Worm (Caenorhabditis elegans): Measurements from ENCODE around the gene rme-6.

Gene rme-6

DNA sequence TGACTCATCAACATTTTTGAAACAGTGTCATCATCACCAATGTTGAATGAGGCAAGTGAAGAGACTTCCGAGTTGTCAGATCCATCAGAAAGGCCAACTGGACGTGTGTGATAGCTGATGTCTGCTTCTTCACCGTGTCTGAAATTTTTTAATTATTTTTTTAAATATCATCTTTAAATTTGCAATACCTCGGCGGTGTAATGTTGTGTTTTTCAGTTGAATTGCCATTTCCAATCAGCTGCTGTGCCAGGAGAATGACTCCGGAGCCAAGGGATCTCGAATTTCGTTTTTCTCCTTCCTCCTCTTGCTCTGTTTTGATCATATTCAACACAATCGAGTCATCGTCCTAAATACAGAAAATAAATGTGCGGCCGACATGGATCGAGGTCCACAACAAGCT, 12.0 kb upstream of the rme-6 start:
- TF ChIP-seq ztf-18 (tag; optimal IDR thresholded peaks at IDR 0.05) = no peak
- TF ChIP-seq C17E4.6 (GFP tag; IDR thresholded peaks at IDR 0.05) = no peak
- TF ChIP-seq F49E8.2 (tag; optimal IDR thresholded peaks at IDR 0.05; ENCODE audit: insufficient read depth) = no peak
- TF ChIP-seq C06A6.2 (GFP tag; conservative IDR thresholded peaks at IDR 0.05) = no peak
- TF ChIP-seq ztf-25 (GFP tag; IDR thresholded peaks at IDR 0.05) = no peak
- TF ChIP-seq madf-10 (tag; optimal IDR thresholded peaks at IDR 0.05) = no peak
- no peak for TF ChIP-seq lsy-27 (tag; optimal IDR thresholded peaks at IDR 0.05; ENCODE audit: borderline replicate concordance, insufficient read depth)
- TF ChIP-seq ceh-40 (GFP tag; IDR thresholded peaks at IDR 0.05) = no peak
- no peak for TF ChIP-seq ztf-26 (tag; optimal IDR thresholded peaks at IDR 0.05)
- TF ChIP-seq ceh-79 (tag; optimal IDR thresholded peaks at IDR 0.05) = no peak
- no peak for TF ChIP-seq F57C9.4 (tag; optimal IDR thresholded peaks at IDR 0.05)
- TF ChIP-seq nhr-179 (tag; optimal IDR thresholded peaks at IDR 0.05) = no peak
- TF ChIP-seq aptf-2 (GFP tag; conservative IDR thresholded peaks at IDR 0.05) = no peak

DNA sequence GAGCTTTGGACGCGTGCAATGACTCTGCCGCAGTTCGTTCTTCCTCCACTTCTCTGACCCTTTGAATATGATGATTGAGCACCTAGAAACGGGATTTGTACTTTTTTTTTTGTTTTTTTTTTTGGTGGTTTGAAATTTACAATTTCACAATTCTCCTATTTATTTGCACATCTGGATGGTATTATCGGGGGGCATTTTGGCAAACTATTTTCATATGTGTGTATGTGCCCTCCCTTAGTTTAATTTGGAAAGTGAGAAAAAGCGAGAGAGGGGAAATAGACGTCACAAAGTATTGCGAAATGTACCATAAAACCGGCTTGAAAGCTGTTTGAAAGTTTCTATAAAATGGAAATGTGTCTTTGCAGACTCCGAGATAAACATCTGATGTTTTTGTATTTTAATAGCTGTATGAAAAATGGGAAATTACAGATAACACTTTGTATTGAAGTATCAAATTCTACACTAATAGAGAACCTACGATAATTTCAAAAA, 10.5 kb upstream of the rme-6 start:
- TF ChIP-seq Y53F4B.3 (GFP tag; IDR thresholded peaks at IDR 0.05) = no peak
- TF ChIP-seq cebp-1 (GFP tag; IDR thresholded peaks at IDR 0.05) = no peak
- peak; percentile 89 for TF ChIP-seq cebp-1 (tag; optimal IDR thresholded peaks at IDR 0.05)

DNA sequence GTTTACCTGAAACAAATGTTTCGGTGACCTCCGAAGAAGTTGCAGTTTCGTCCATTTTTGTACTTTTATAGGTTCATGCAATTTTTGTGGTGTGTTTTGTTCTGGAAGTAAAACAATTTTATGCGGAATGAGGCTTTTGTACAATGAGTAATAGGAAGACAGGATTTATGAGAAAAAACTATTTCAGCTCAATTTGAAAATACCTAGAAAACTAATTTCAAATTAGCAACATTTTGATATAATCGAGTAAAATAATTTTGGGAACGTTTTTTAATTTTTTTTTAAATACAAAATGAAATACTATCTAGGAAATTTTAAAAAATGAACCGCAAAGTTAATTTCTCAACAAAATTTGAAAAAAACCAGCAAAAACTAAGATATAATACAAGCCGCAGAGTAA, 8.9 kb upstream of the rme-6 start, which contains the start of gene rei-2:
TSS of gene rei-2 (minus strand) at position 101 of the 400 bp plus-strand sequence.
- TF ChIP-seq hlh-12 (tag; optimal IDR thresholded peaks at IDR 0.05) (no peak), let-607 (tag; optimal IDR thresholded peaks at IDR 0.05) (no peak)

DNA sequence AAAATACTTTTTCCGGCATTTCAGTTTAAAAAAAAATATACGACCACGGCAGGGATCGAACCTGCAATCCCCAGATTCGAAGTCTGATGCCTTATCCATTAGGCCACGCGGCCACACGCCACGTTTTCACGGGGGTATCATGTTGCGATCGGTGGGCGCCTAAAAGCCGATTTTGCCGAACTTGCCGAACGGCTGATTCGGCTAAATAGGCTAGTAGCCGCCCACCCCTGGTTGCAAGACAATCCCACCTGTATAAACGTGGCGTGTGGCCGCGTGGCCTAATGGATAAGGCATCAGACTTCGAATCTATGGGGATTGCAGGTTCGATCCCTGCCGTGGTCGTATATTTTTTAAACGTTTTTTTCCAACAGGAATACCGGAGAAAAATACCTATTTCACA, 7.8 kb upstream of the rme-6 start:
- TF ChIP-seq pbrm-1 (GFP tag; IDR thresholded peaks at IDR 0.05) (peak; percentile 49; the same call in 1 of the 2 replicates), cebp-2 (GFP tag; IDR thresholded peaks at IDR 0.05) (0 out of 2 replicates have a peak, but pooled peaks have one; percentile 45), ekl-4 (GFP tag; IDR thresholded peaks at IDR 0.05) (0 out of 2 replicates have a peak, but pooled peaks have one; percentile 39), rpc-1 (optimal IDR thresholded peaks at IDR 0.05) (peak; percentile 30), rpc-1 (tag; optimal IDR thresholded peaks at IDR 0.05) (peak; percentile 65), B0019.2 (GFP tag; conservative IDR thresholded peaks at IDR 0.05) (peak; percentile 20; the same call in 1 of the 2 replicates), tlf-1 (GFP tag; optimal IDR thresholded peaks at IDR 0.05) (no peak), hmg-1.2 (GFP tag; IDR thresholded peaks at IDR 0.05) (peak; percentile 30), Y95B8A.8 (GFP tag; IDR thresholded peaks at IDR 0.05) (0 out of 2 replicates have a peak, but pooled peaks have one; percentile 33), ceh-100 (GFP tag; IDR thresholded peaks at IDR 0.05) (0 out of 2 replicates have a peak, but pooled peaks have one; percentile 20), somi-1 (GFP tag; optimal IDR thresholded peaks at IDR 0.05) (no peak), ztf-25 (GFP tag; IDR thresholded peaks at IDR 0.05) (0 out of 2 replicates have a peak, but pooled peaks have one; percentile 26), egl-18 (GFP tag; IDR thresholded peaks at IDR 0.05) (no peak), tbp1 (GFP tag; optimal IDR thresholded peaks at IDR 0.05) (peak; percentile 74), Y67H2A.10 (GFP tag; conservative IDR thresholded peaks at IDR 0.05) (no peak), lin-26 (GFP tag; IDR thresholded peaks at IDR 0.05) (peak; percentile 57; the same call in 1 of the 2 replicates)

DNA sequence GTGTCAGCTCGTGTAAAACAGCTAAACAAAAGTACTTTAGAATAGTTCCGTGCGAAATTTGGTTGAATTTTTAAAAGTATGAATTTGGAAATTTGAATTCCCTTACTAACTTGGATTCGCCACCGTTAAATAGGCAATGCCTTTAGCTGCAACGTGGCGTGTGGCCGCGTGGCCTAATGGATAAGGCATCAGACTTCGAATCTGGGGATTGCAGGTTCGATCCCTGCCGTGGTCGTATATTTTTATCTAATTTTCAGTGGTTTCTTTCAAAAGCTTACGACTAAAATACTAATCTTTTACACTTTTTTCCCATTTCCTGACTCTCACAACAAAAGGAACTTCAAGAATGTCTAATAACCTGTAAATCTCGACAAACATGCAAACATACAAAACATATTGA, 7.3 kb upstream of the rme-6 start:
- no peak for TF ChIP-seq ztf-28 (GFP tag; IDR thresholded peaks at IDR 0.05)
- TF ChIP-seq ztf-6 (GFP tag; IDR thresholded peaks at IDR 0.05) = no peak
- no peak for TF ChIP-seq let-526 (GFP tag; IDR thresholded peaks at IDR 0.05)
- peak; percentile 48 for TF ChIP-seq rpc-1 (optimal IDR thresholded peaks at IDR 0.05)
- peak; percentile 77 for TF ChIP-seq rpc-1 (tag; optimal IDR thresholded peaks at IDR 0.05)
- peak; percentile 40; the same call in 1 of the 2 replicates for TF ChIP-seq hmg-1.2 (GFP tag; IDR thresholded peaks at IDR 0.05)
- TF ChIP-seq ceh-40 (GFP tag; IDR thresholded peaks at IDR 0.05) = no peak
- no peak for TF ChIP-seq nhr-80 (tag; optimal IDR thresholded peaks at IDR 0.05)
- no peak for TF ChIP-seq C06A6.2 (GFP tag; conservative IDR thresholded peaks at IDR 0.05)
- peak; percentile 15 for TF ChIP-seq K12H6.12 (tag; optimal IDR thresholded peaks at IDR 0.05)
- peak; percentile 67 for TF ChIP-seq lin-26 (GFP tag; IDR thresholded peaks at IDR 0.05)
- no peak for TF ChIP-seq F37B4.10 (GFP tag; IDR thresholded peaks at IDR 0.05)
- no peak for TF ChIP-seq nhr-90 (tag; optimal IDR thresholded peaks at IDR 0.05)
- TF ChIP-seq B0261.1 (tag; optimal IDR thresholded peaks at IDR 0.05) = peak; percentile 58
- no peak for TF ChIP-seq F23B12.7 (tag; optimal IDR thresholded peaks at IDR 0.05; ENCODE audit: insufficient read depth)
